Fruit fly (Drosophila melanogaster): Measurements from ENCODE around the gene Ddx56.

The Ddx56 gene

DNA sequence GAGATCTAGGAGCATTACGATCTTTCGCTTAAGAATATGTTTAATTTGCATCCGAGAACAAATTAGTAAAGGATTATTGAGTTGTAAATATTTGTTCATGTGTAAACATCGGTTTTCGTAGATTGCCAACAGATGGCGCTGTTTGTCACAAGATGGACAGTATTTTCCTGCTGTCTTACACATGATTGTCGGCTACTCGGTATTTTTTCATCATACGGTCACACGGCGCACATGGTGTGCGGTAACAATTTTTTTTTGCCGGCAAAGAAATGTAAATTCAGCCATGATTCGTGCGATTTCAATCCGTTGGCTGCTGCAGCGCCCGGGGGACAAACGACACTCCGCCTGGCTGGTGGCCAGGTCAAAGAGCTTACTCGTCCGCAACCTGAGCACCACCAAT lies 24.9 kb downstream of the Ddx56 start, which contains the start of the genes bbx and waw (continued):
- TF ChIP-seq PHDP (tag; optimal IDR thresholded peaks at IDR 0.05) (peak; percentile 36), nom (GFP tag; optimal IDR thresholded peaks at IDR 0.05) (peak; percentile 37), CG17912 (GFP tag; optimal IDR thresholded peaks at IDR 0.05) (peak; percentile 66), CG2199 (GFP tag; IDR thresholded peaks at IDR 0.05) (no peak; the same call in 2 of the 3 replicates), ken (GFP tag; IDR thresholded peaks at IDR 0.05) (0 out of 3 replicates have a peak, but pooled peaks have one; percentile 16), dm (GFP tag; optimal IDR thresholded peaks at IDR 0.05) (peak; percentile 84), ab (GFP tag; optimal IDR thresholded peaks at IDR 0.05) (no peak), Dip3 (GFP tag; optimal IDR thresholded peaks at IDR 0.05) (no peak), CG14014 (GFP tag; IDR thresholded peaks at IDR 0.05) (peak; percentile 19; the same call in 1 of the 2 replicates), HLH54F (GFP tag; optimal IDR thresholded peaks at IDR 0.05) (no peak), lbe (GFP tag; optimal IDR thresholded peaks at IDR 0.05) (no peak), sob (GFP tag; IDR thresholded peaks at IDR 0.05) (no peak), B-H2 (GFP tag; optimal IDR thresholded peaks at IDR 0.05) (peak; percentile 24), YL-1 (GFP tag; optimal IDR thresholded peaks at IDR 0.05) (peak; percentile 77), CG17361 (GFP tag; IDR thresholded peaks at IDR 0.05) (peak; percentile 20; the same call in 1 of the 3 replicates), Eip74EF (GFP tag; optimal IDR thresholded peaks at IDR 0.05) (no peak), HmgZ (tag; optimal IDR thresholded peaks at IDR 0.05) (peak; percentile 70), CG2889 (GFP tag; IDR thresholded peaks at IDR 0.05) (no peak), seq (GFP tag; IDR thresholded peaks at IDR 0.05) (no peak), Mrtf (GFP tag; IDR thresholded peaks at IDR 0.05) (no peak), CG10274 (GFP tag; optimal IDR thresholded peaks at IDR 0.05) (no peak), CG17385 (GFP tag; optimal IDR thresholded peaks at IDR 0.05) (peak; percentile 40), CG2875 (GFP tag; optimal IDR thresholded peaks at IDR 0.05) (no peak), crp (GFP tag; optimal IDR thresholded peaks at IDR 0.05) (peak in 1 of 2 experiments; percentile 43), nerfin-2 (GFP tag; IDR thresholded peaks at IDR 0.05; ENCODE audit: partially characterized antibody) (no peak), fru (optimal IDR thresholded peaks at IDR 0.05) (no peak), lilli (GFP tag; optimal IDR thresholded peaks at IDR 0.05) (no peak), cas (GFP tag; IDR thresholded peaks at IDR 0.05) (no peak), Sry-δ (GFP tag; optimal IDR thresholded peaks at IDR 0.05) (peak; percentile 7), Myb (GFP tag; optimal IDR thresholded peaks at IDR 0.05) (peak; percentile 47), nerfin-1 (tag; optimal IDR thresholded peaks at IDR 0.05) (peak; percentile 24), CG34422 (GFP tag; IDR thresholded peaks at IDR 0.05) (peak; percentile 81; the same call in 1 of the 3 replicates), CG15696 (tag; optimal IDR thresholded peaks at IDR 0.05) (peak; percentile 66), Lhr (GFP tag; optimal IDR thresholded peaks at IDR 0.05) (peak; percentile 81), CG5180 (GFP tag; optimal IDR thresholded peaks at IDR 0.05) (no peak), Sry-β (GFP tag; optimal IDR thresholded peaks at IDR 0.05) (no peak), HmgD (GFP tag; optimal IDR thresholded peaks at IDR 0.05) (peak; percentile 11), CG13287 (GFP tag; IDR thresholded peaks at IDR 0.05; ENCODE audit: partially characterized antibody) (peak; percentile 29; the same call in 1 of the 2 replicates), gcm2 (GFP tag; optimal IDR thresholded peaks at IDR 0.05) (no peak), CG10979 (tag; optimal IDR thresholded peaks at IDR 0.05) (peak; percentile 96), CG8281 (tag; optimal IDR thresholded peaks at IDR 0.05) (no peak), Mad (GFP tag; optimal IDR thresholded peaks at IDR 0.05) (no peak), CG7372 (GFP tag; IDR thresholded peaks at IDR 0.05) (no peak), insv (GFP tag; optimal IDR thresholded peaks at IDR 0.05) (peak in 1 of 2 experiments; percentile 20), NC2α (GFP tag; optimal IDR thresholded peaks at IDR 0.05) (no peak), CG14965 (GFP tag; optimal IDR thresholded peaks at IDR 0.05; ENCODE audit: borderline replicate concordance) (no peak), en (GFP tag; optimal IDR thresholded peaks at IDR 0.05) (no peak), NFAT (GFP tag; IDR thresholded peaks at IDR 0.05) (no peak), CG4328 (GFP tag; optimal IDR thresholded peaks at IDR 0.05) (peak; percentile 25), CG14710 (tag; optimal IDR thresholded peaks at IDR 0.05) (peak; percentile 52), vvl (GFP tag; IDR thresholded peaks at IDR 0.05) (peak; percentile 59)
